Worm (Caenorhabditis elegans): ENCODE data around the gene srw-60.

DNA sequence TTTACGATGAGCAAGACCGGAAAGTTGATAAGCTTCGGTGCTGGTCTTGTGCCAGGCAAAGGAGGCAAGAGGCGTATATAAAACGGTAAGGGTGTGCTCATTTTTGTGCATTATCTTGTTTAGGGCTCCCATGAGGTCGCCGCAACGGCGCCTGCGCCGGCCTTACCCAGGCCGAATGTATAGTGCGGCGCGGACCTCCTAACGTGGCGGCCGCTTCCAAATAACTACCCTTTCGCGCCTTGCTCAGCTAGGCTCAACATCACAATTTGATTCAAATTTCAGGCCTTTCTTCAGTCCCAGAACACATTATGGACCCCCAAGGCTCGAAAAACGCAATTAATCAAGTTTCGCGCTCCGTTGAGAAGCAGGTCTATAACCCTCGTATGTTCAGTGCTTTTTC is 30.9 kb upstream of the srw-60 start, which contains the start of the genes ZK355.3 and ZK355.8:
- TF ChIP-seq fkh-10 (GFP tag; optimal IDR thresholded peaks at IDR 0.05): no peak
- TF ChIP-seq ztf-11 (tag; optimal IDR thresholded peaks at IDR 0.05): no peak
- no peak for TF ChIP-seq nhr-237 (tag; optimal IDR thresholded peaks at IDR 0.05)
- TF ChIP-seq lsy-2 (tag; optimal IDR thresholded peaks at IDR 0.05): no peak
- no peak for TF ChIP-seq nhr-85 (tag)
- no peak for TF ChIP-seq nhr-11 (tag; optimal IDR thresholded peaks at IDR 0.05)
